Worm (Caenorhabditis elegans): ENCODE measurements around the gene F29F11.20.

F29F11.20 gene

ce11 chrV:10712608-10712900, 24.9 kb downstream of the F29F11.20 start (continued):
- TF ChIP-seq D1046.2 (GFP tag; IDR thresholded peaks at IDR 0.05), result no peak
- no peak for TF ChIP-seq ceh-62 (tag; optimal IDR thresholded peaks at IDR 0.05)
- no peak for TF ChIP-seq egl-43 (GFP tag; IDR thresholded peaks at IDR 0.05)
- no peak for TF ChIP-seq R02D3.7 (tag; optimal IDR thresholded peaks at IDR 0.05)
- TF ChIP-seq ces-1 (GFP tag; optimal IDR thresholded peaks at IDR 0.05), result no peak
- no peak for TF ChIP-seq ZK337.2 (GFP tag; IDR thresholded peaks at IDR 0.05)
- TF ChIP-seq snpc-4 (tag; optimal IDR thresholded peaks at IDR 0.05), result no peak
- peak; percentile 30 for TF ChIP-seq aly-2 (tag; optimal IDR thresholded peaks at IDR 0.05)
- TF ChIP-seq nhr-77 (tag; optimal IDR thresholded peaks at IDR 0.05), result peak; percentile 28
- TF ChIP-seq mep-1 (tag; optimal IDR thresholded peaks at IDR 0.05), result peak; percentile 40
- no peak for TF ChIP-seq unc-39 (tag; optimal IDR thresholded peaks at IDR 0.05)
- TF ChIP-seq nhr-48 (tag; optimal IDR thresholded peaks at IDR 0.05), result no peak
- no peak for TF ChIP-seq F10B5.3 (tag; optimal IDR thresholded peaks at IDR 0.05)
- no peak for TF ChIP-seq ceh-28 (tag; optimal IDR thresholded peaks at IDR 0.05)
- TF ChIP-seq nhr-10 (tag; optimal IDR thresholded peaks at IDR 0.05), result peak; percentile 61
- no peak for TF ChIP-seq sdz-12 (GFP tag; optimal IDR thresholded peaks at IDR 0.05)
- TF ChIP-seq F37D6.2 (tag; optimal IDR thresholded peaks at IDR 0.05), result no peak
- peak; percentile 7 for TF ChIP-seq dve-1 (tag; optimal IDR thresholded peaks at IDR 0.05; ENCODE audit: insufficient read depth)
- TF ChIP-seq saeg-2 (GFP tag; IDR thresholded peaks at IDR 0.05), result no peak; the same call in 1 of the 2 replicates

- TF ChIP-seq dve-1 (tag; optimal IDR thresholded peaks at IDR 0.05; ENCODE audit: insufficient read depth) (peak; percentile 41), dmd-6 (GFP tag; IDR thresholded peaks at IDR 0.05) (peak; percentile 74), unc-62 (GFP tag; optimal IDR thresholded peaks at IDR 0.05 in 1 of 2) (peak in 1 of 2 experiments; percentile 24), unc-62 (tag; optimal IDR thresholded peaks at IDR 0.05) (no peak), zfp-2 (tag; optimal IDR thresholded peaks at IDR 0.05) (no peak), lsy-2 (tag; optimal IDR thresholded peaks at IDR 0.05) (no peak), hlh-11 (tag; optimal IDR thresholded peaks at IDR 0.05) (peak; percentile 24), nhr-28 (tag; optimal IDR thresholded peaks at IDR 0.05) (peak; percentile 40), aha-1 (tag) (peak; percentile 11)
These were observed 26.1 kb downstream of the F29F11.20 start for ce11 chrV:10713704-10714239.

ce11 chrV:10714630-10715029, 26.9 kb downstream of the F29F11.20 start:
- TF ChIP-seq snpc-1.2 (GFP tag; IDR thresholded peaks at IDR 0.05) (no peak), mes-2 (tag; optimal IDR thresholded peaks at IDR 0.05; ENCODE audit: poor library complexity, severe bottlenecking) (no peak), sdz-12 (GFP tag; optimal IDR thresholded peaks at IDR 0.05) (peak; percentile 9), mxl-3 (GFP tag; optimal IDR thresholded peaks at IDR 0.05) (no peak), T26A8.4 (GFP tag; IDR thresholded peaks at IDR 0.05) (peak; percentile 47; the same call in 1 of the 2 replicates), dpl-1 (GFP tag; optimal IDR thresholded peaks at IDR 0.05) (no peak), attf-4 (tag; optimal IDR thresholded peaks at IDR 0.05) (no peak), pqm-1 (tag; optimal IDR thresholded peaks at IDR 0.05) (no peak), dmd-6 (GFP tag; IDR thresholded peaks at IDR 0.05) (peak; percentile 37; the same call in 1 of the 2 replicates), php-3 (GFP tag; IDR thresholded peaks at IDR 0.05) (no peak), pha-4 (GFP tag; IDR thresholded peaks at IDR 0.05) (no peak), pha-4 (tag; optimal IDR thresholded peaks at IDR 0.05) (no peak), daf-12 (tag; optimal IDR thresholded peaks at IDR 0.05) (no peak), spr-1 (tag; optimal IDR thresholded peaks at IDR 0.05) (no peak), zip-11 (GFP tag; IDR thresholded peaks at IDR 0.05) (no peak), gei-8 (GFP tag; optimal IDR thresholded peaks at IDR 0.05) (no peak), nhr-76 (tag; optimal IDR thresholded peaks at IDR 0.05) (no peak), mep-1 (tag; optimal IDR thresholded peaks at IDR 0.05) (no peak), aly-2 (tag; optimal IDR thresholded peaks at IDR 0.05) (no peak), ctbp-1 (GFP tag; IDR thresholded peaks at IDR 0.05) (no peak), F10B5.3 (tag; optimal IDR thresholded peaks at IDR 0.05) (no peak), zfp-2 (tag; optimal IDR thresholded peaks at IDR 0.05) (no peak), spr-3 (GFP tag; optimal IDR thresholded peaks at IDR 0.05) (no peak), ceh-44 (GFP tag; IDR thresholded peaks at IDR 0.05) (no peak), ZK337.2 (GFP tag; IDR thresholded peaks at IDR 0.05) (no peak)
